Fruit fly (Drosophila melanogaster): ENCODE results near the gene pyx.
A peak's percentile ranks its signal among the peaks of the same experiment; 100 is the strongest.

Gene pyx

DNA sequence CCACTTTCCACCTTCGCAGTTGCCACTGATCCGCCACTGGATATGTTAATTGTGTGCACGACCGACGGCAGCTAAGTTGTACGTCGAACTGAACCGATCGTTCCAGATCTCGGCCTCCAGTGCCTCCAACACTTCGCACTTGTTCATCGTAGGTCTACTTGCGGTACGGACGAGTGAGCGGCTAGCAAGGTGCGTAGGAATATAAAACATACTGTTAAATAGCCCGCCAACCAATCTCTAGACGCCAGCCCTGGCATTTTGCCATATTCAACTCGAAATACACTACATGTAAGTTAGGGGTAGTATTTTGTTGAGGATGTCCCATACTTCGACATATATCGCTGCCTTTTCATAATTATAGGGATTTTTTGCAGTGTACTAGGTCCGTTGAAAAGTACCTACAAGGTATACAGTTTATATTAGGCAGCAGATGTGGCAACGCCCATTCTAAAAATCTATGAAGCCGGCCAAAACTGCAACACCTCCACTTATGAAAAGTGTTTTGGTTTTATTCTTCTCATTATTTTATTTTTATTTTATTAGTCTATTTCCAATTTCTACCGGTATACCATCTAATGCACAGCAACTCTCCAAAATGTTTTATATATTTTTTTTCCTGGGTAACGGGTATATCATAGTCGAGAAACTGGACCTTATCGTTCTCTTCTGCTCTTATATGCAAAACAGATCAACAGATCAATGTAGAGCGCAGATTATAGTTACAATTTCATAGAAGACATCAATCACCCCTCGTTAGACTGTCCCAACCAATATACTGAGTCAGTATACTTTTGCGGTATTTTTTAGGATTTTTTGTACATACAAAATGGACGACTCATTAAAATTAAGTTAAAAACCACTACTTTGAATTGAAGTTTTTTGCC, at the start of gene pyx, which contains the start of gene CG33229 (continued):
- TF ChIP-seq Sox102F (GFP tag; optimal IDR thresholded peaks at IDR 0.05) = peak; percentile 74
- peak; percentile 67 for TF ChIP-seq CG8632 (GFP tag; optimal IDR thresholded peaks at IDR 0.05)
- TF ChIP-seq lz (GFP tag; optimal IDR thresholded peaks at IDR 0.05) = peak; percentile 88
- no peak for TF ChIP-seq CG6854 (GFP tag; optimal IDR thresholded peaks at IDR 0.05)
- TF ChIP-seq Blimp-1 (GFP tag; optimal IDR thresholded peaks at IDR 0.05) = peak; percentile 65
- peak; percentile 74 for TF ChIP-seq CG6792 (GFP tag; optimal IDR thresholded peaks at IDR 0.05)
- peak; percentile 81 for TF ChIP-seq CG3032 (tag; optimal IDR thresholded peaks at IDR 0.05)
- peak; percentile 92 for TF ChIP-seq CG31627 (GFP tag; optimal IDR thresholded peaks at IDR 0.05)
- TF ChIP-seq Gug (GFP tag; IDR thresholded peaks at IDR 0.05) = peak; percentile 66
- peak; percentile 78 for TF ChIP-seq CG3919 (GFP tag; optimal IDR thresholded peaks at IDR 0.05)

DNA sequence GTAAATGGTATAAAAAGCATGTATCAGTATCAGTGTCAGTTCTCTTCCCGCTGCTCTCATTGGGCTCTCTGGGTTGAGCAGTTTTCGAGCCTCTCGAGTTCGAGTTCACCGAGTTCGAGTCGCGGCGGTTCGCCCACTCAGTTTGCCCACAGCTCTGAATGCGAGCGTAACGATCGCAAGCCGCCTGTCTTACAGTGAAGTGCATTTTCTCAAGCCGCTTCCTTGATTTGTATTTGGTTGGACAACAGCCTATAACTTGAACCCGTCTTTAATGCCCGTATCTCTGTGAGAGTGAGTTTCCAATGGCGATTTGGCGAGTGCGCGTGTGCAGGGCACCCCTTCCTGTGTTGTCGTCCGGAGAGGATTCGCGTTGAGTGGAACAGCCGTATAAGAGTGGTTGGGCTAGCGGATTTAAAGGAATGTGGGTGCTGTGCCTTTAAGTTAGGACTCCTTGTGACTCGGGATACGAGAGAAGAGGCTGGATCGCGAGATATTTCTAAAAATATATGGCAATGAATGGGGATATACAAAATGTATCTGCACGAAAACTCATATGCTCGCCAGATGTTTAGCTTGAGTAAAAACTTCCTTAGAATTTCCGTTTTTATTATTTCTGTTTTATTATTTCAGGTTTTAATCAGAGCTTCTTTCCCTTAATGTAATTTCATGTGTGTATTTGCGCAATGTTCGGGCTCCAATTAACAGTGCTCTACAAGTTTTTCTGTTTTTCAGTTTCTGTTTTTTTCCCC, 48.8 kb upstream of the pyx start:
- peak; percentile 17 for TF ChIP-seq Eip93F (GFP tag; optimal IDR thresholded peaks at IDR 0.05)
- TF ChIP-seq vri (GFP tag; optimal IDR thresholded peaks at IDR 0.05) = peak; percentile 8
- peak; percentile 95 for TF ChIP-seq svp (GFP tag)
- no peak for TF ChIP-seq CG10669 (GFP tag; optimal IDR thresholded peaks at IDR 0.05)
- TF ChIP-seq Lpt (GFP tag; optimal IDR thresholded peaks at IDR 0.05) = peak; percentile 38
- no peak for TF ChIP-seq Ets21C (GFP tag; optimal IDR thresholded peaks at IDR 0.05)
- TF ChIP-seq CG8119 (GFP tag; IDR thresholded peaks at IDR 0.05) = peak; percentile 29; the same call in 1 of the 3 replicates
- peak; percentile 76 for TF ChIP-seq CG6854 (GFP tag; optimal IDR thresholded peaks at IDR 0.05)
- TF ChIP-seq CG4318 (GFP tag; optimal IDR thresholded peaks at IDR 0.05) = no peak
- peak; percentile 46; the same call in 2 of the 3 replicates for TF ChIP-seq eg (GFP tag; IDR thresholded peaks at IDR 0.05)
- peak; percentile 56 for TF ChIP-seq CG9139 (GFP tag; optimal IDR thresholded peaks at IDR 0.05)
- TF ChIP-seq ss (GFP tag; optimal IDR thresholded peaks at IDR 0.05) = peak; percentile 2 to 8
- TF ChIP-seq Sox15 (GFP tag; optimal IDR thresholded peaks at IDR 0.05) = no peak
- peak; percentile 47; the same call in 1 of the 3 replicates for TF ChIP-seq CG6163 (GFP tag; IDR thresholded peaks at IDR 0.05)
- TF ChIP-seq CG1621 (tag; optimal IDR thresholded peaks at IDR 0.05) = peak; percentile 52

- TF ChIP-seq Sox15 (GFP tag; optimal IDR thresholded peaks at IDR 0.05) = no peak
- peak; percentile 69 for TF ChIP-seq Eip75B (GFP tag; optimal IDR thresholded peaks at IDR 0.05)
- peak; percentile 64 to 70 for TF ChIP-seq ss (GFP tag; optimal IDR thresholded peaks at IDR 0.05)
- peak; percentile 60 for TF ChIP-seq Lpt (GFP tag; optimal IDR thresholded peaks at IDR 0.05)
- TF ChIP-seq lz (GFP tag; optimal IDR thresholded peaks at IDR 0.05) = peak; percentile 59
- peak; percentile 11 for TF ChIP-seq dsx (GFP tag; optimal IDR thresholded peaks at IDR 0.05; ENCODE audit: poor library complexity, severe bottlenecking)
- TF ChIP-seq fd85E (GFP tag; optimal IDR thresholded peaks at IDR 0.05) = no peak
- TF ChIP-seq CG11762 (GFP tag; optimal IDR thresholded peaks at IDR 0.05; ENCODE audit: insufficient read depth) = peak; percentile 67
- TF ChIP-seq acj6 (GFP tag; optimal IDR thresholded peaks at IDR 0.05) = peak; percentile 64
- peak; percentile 86 for TF ChIP-seq CG32006 (GFP tag; optimal IDR thresholded peaks at IDR 0.05)
- TF ChIP-seq CG6854 (GFP tag; optimal IDR thresholded peaks at IDR 0.05) = peak; percentile 12
- TF ChIP-seq vri (GFP tag; optimal IDR thresholded peaks at IDR 0.05) = peak; percentile 90
- TF ChIP-seq CG9139 (GFP tag; optimal IDR thresholded peaks at IDR 0.05) = no peak
- peak; percentile 57; the same call in 2 of the 3 replicates for TF ChIP-seq eg (GFP tag; IDR thresholded peaks at IDR 0.05)
- peak; percentile 62 for TF ChIP-seq CG6792 (GFP tag; optimal IDR thresholded peaks at IDR 0.05)
- peak; percentile 69 for TF ChIP-seq achi (GFP tag; optimal IDR thresholded peaks at IDR 0.05)
- peak; percentile 93 for TF ChIP-seq Eip78C (GFP tag)
- TF ChIP-seq CG11294 (GFP tag; IDR thresholded peaks at IDR 0.05) = no peak
- peak; percentile 44; the same call in 2 of the 3 replicates for TF ChIP-seq CG8119 (GFP tag; IDR thresholded peaks at IDR 0.05)
- peak; percentile 48; the same call in 1 of the 2 replicates for TF ChIP-seq CG15336 (GFP tag; IDR thresholded peaks at IDR 0.05)
- TF ChIP-seq CG6276 (GFP tag; optimal IDR thresholded peaks at IDR 0.05) = peak; percentile 61
- TF ChIP-seq CG7368 (GFP tag; optimal IDR thresholded peaks at IDR 0.05) = peak; percentile 12
- peak; percentile 66 for TF ChIP-seq Met (GFP tag; optimal IDR thresholded peaks at IDR 0.05)
- TF ChIP-seq OdsH (GFP tag; optimal IDR thresholded peaks at IDR 0.05) = peak; percentile 61
- peak; percentile 73 for TF ChIP-seq Smox (GFP tag; optimal IDR thresholded peaks at IDR 0.05)
- peak; percentile 65 for TF ChIP-seq CG31627 (GFP tag; optimal IDR thresholded peaks at IDR 0.05)
- peak; percentile 56 for TF ChIP-seq Hr39 (GFP tag; optimal IDR thresholded peaks at IDR 0.05)
- TF ChIP-seq esn (GFP tag; optimal IDR thresholded peaks at IDR 0.05) = peak; percentile 74
- no peak for TF ChIP-seq CG4318 (GFP tag; optimal IDR thresholded peaks at IDR 0.05)
Measured at dm6 chr3L:270760-271500, 48.1 kb upstream of the pyx start, which contains the start of gene miple2. Gene miple2 (plus strand): TSS chr3L:271200.
